Worm (Caenorhabditis elegans): Measurements from ENCODE around the gene rmd-3.
A peak's percentile ranks its signal among the peaks of the same experiment; 100 is the strongest.

Gene rmd-3

DNA sequence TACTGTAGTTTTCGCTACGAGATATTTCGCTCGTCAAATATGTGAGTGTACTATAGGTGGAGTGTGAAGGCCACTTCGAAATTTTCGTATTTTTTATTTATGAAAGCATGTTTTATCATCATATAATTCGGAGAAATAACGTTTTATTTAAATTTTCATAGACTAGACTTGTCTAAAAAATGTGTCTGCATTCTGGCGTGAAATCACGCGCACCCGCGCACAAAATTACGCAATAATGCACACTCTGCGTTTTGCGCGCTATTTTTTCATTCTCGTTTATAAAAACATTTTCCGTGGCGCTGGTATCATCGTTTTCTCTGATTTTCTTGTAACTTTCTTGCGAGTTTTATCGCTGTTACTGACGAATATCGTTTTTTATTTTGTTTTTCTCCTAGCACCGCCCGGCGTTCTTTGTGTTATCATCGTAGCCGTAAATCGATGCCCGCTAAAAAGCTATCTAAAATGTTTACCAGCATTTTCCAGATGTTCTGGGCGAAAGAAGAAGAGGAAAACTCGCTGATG is 42.1 kb downstream of the rmd-3 start, which contains the start of gene saps-1:
saps-1 (plus strand) TSS at position 472 of the 522 bp plus-strand sequence.
- TF ChIP-seq unc-62 (GFP tag; optimal IDR thresholded peaks at IDR 0.05) (no peak), fkh-2 (tag; optimal IDR thresholded peaks at IDR 0.05) (no peak), snpc-4 (tag; optimal IDR thresholded peaks at IDR 0.05) (no peak), nhr-25 (tag; optimal IDR thresholded peaks at IDR 0.05) (no peak), zag-1 (tag; optimal IDR thresholded peaks at IDR 0.05) (no peak), mml-1 (tag; optimal IDR thresholded peaks at IDR 0.05) (no peak), eor-1 (tag; optimal IDR thresholded peaks at IDR 0.05) (no peak), pha-4 (tag; optimal IDR thresholded peaks at IDR 0.05) (peak; percentile 3), elt-2 (tag; optimal IDR thresholded peaks at IDR 0.05) (peak; percentile 6), nhr-12 (tag; optimal IDR thresholded peaks at IDR 0.05) (no peak), hmg-11 (tag; optimal IDR thresholded peaks at IDR 0.05) (peak; percentile 35), elt-1 (tag; optimal IDR thresholded peaks at IDR 0.05) (no peak), tbx-2 (tag; optimal IDR thresholded peaks at IDR 0.05) (no peak), nfya-1 (tag; optimal IDR thresholded peaks at IDR 0.05; ENCODE audit: insufficient read depth) (no peak), ceh-9 (tag; optimal IDR thresholded peaks at IDR 0.05) (no peak), nhr-43 (tag; optimal IDR thresholded peaks at IDR 0.05; ENCODE audit: poor library complexity, severe bottlenecking) (no peak)

DNA sequence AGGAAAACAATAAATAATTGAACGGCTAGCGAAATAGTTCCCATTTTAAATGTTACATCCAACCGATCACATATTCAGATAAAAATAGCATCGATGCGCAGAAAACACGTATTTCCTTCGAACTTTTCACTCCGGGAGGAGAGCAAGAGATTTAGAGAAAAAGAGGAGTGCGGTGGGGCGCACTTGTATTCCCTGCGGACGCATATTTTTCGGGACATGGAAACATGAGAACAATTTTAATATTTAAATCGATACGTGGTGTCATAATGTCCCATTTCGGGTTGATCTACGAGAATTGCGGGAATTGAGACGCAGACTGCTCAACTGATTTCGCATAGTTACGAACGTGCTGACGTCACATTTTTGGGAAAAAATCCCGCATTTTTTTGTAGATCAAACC is 46.0 kb downstream of the rmd-3 start, which contains the start of gene C47G2.4:
C47G2.4 (minus strand) TSS at position 174 of the 400 bp plus-strand sequence.
- TF ChIP-seq nhr-43 (tag; optimal IDR thresholded peaks at IDR 0.05; ENCODE audit: poor library complexity, severe bottlenecking) (peak; percentile 53), lsy-12 (tag; optimal IDR thresholded peaks at IDR 0.05) (no peak), elt-2 (tag; optimal IDR thresholded peaks at IDR 0.05) (peak; percentile 29), nhr-76 (tag; optimal IDR thresholded peaks at IDR 0.05) (no peak), lin-39 (tag; optimal IDR thresholded peaks at IDR 0.05) (peak; percentile 43), snpc-4 (tag; optimal IDR thresholded peaks at IDR 0.05) (peak; percentile 84), lin-15B (tag; optimal IDR thresholded peaks at IDR 0.05) (peak; percentile 83), hmg-11 (tag; optimal IDR thresholded peaks at IDR 0.05) (peak; percentile 39), elt-1 (tag; optimal IDR thresholded peaks at IDR 0.05) (peak; percentile 42), ceh-28 (tag; optimal IDR thresholded peaks at IDR 0.05) (peak; percentile 49), R02D3.7 (tag; optimal IDR thresholded peaks at IDR 0.05) (peak; percentile 39), ztf-4 (tag; optimal IDR thresholded peaks at IDR 0.05) (no peak), nhr-67 (tag; optimal IDR thresholded peaks at IDR 0.05) (no peak), sea-2 (GFP tag; optimal IDR thresholded peaks at IDR 0.05) (no peak), nhr-23 (tag; optimal IDR thresholded peaks at IDR 0.05) (peak; percentile 80), pha-4 (tag; optimal IDR thresholded peaks at IDR 0.05) (peak; percentile 69), nhr-25 (tag; optimal IDR thresholded peaks at IDR 0.05) (peak; percentile 72), jun-1 (tag; optimal IDR thresholded peaks at IDR 0.05) (no peak), fkh-2 (tag; optimal IDR thresholded peaks at IDR 0.05) (no peak), nfya-1 (tag; optimal IDR thresholded peaks at IDR 0.05; ENCODE audit: insufficient read depth) (peak; percentile 65), egl-27 (tag; optimal IDR thresholded peaks at IDR 0.05) (no peak), unc-62 (GFP tag; optimal IDR thresholded peaks at IDR 0.05) (no peak), egl-5 (tag; optimal IDR thresholded peaks at IDR 0.05) (no peak), nhr-12 (tag; optimal IDR thresholded peaks at IDR 0.05) (no peak), pqm-1 (tag; optimal IDR thresholded peaks at IDR 0.05) (peak; percentile 17)

DNA sequence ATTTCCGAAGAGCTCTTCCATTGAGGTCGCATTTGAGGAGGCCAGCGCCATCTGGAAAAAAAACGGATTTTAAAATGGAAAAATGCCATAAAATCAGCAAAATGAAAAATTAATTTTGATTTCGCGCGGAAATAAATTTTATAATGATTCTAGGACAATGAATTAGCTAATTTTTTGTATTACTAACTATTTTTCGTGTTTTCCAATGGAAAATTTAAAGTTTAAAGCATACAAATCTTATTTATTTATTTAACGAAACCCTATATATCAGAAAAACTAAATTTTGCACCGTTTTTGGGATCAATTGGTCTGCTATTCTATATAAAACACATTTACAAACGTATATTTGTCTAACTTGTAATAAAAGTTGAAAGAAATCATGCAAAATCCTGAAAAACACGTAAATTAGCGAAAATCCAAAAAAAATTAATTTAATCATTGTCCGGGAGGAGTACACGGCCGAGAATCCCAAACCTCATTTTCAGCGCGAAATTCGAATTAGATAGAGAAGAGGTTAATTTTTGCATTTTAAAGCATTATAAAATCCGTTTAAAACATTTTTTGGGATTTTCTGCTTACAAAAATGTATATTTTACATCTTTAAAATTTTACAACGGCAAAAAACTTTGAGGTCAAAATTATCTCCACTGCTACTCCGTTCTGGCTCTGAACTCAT is 49.2 kb downstream of the rmd-3 start, which contains the start of gene C47G2.3:
C47G2.3 (minus strand) TSS at position 51 of the 676 bp plus-strand sequence.
- TF ChIP-seq unc-62 (GFP tag; optimal IDR thresholded peaks at IDR 0.05), result no peak
- no peak for TF ChIP-seq ztf-4 (tag; optimal IDR thresholded peaks at IDR 0.05)
- peak; percentile 80 for TF ChIP-seq nhr-43 (tag; optimal IDR thresholded peaks at IDR 0.05; ENCODE audit: poor library complexity, severe bottlenecking)
- no peak for TF ChIP-seq lin-39 (tag; optimal IDR thresholded peaks at IDR 0.05)
- TF ChIP-seq tbx-2 (tag; optimal IDR thresholded peaks at IDR 0.05), result no peak
- no peak for TF ChIP-seq nhr-28 (tag; optimal IDR thresholded peaks at IDR 0.05)
- TF ChIP-seq R02D3.7 (tag; optimal IDR thresholded peaks at IDR 0.05), result no peak
- TF ChIP-seq ama-1 (optimal IDR thresholded peaks at IDR 0.05), result no peak
- TF ChIP-seq sea-2 (GFP tag; optimal IDR thresholded peaks at IDR 0.05), result no peak
- TF ChIP-seq lsy-12 (tag; optimal IDR thresholded peaks at IDR 0.05), result peak; percentile 67
- TF ChIP-seq nhr-77 (tag; optimal IDR thresholded peaks at IDR 0.05), result no peak
- no peak for TF ChIP-seq snpc-4 (tag; optimal IDR thresholded peaks at IDR 0.05)
- peak; percentile 29 for TF ChIP-seq elt-2 (tag; optimal IDR thresholded peaks at IDR 0.05)
- no peak for TF ChIP-seq nhr-11 (tag; optimal IDR thresholded peaks at IDR 0.05)
- TF ChIP-seq aly-2 (tag; optimal IDR thresholded peaks at IDR 0.05), result no peak
- no peak for TF ChIP-seq elt-3 (tag; optimal IDR thresholded peaks at IDR 0.05)
- no peak for TF ChIP-seq ztf-11 (tag; optimal IDR thresholded peaks at IDR 0.05)
- TF ChIP-seq fkh-10 (GFP tag; optimal IDR thresholded peaks at IDR 0.05), result no peak
- TF ChIP-seq lin-15B (tag; optimal IDR thresholded peaks at IDR 0.05), result peak; percentile 36
- no peak for TF ChIP-seq zag-1 (tag; optimal IDR thresholded peaks at IDR 0.05)
- TF ChIP-seq daf-12 (tag; optimal IDR thresholded peaks at IDR 0.05), result no peak
- TF ChIP-seq nhr-23 (tag; optimal IDR thresholded peaks at IDR 0.05), result peak; percentile 70
- TF ChIP-seq mdl-1 (tag; optimal IDR thresholded peaks at IDR 0.05), result no peak
- no peak for TF ChIP-seq unc-39 (tag; optimal IDR thresholded peaks at IDR 0.05)
- no peak for TF ChIP-seq ceh-82 (tag; optimal IDR thresholded peaks at IDR 0.05)
- TF ChIP-seq egl-27 (tag; optimal IDR thresholded peaks at IDR 0.05), result no peak
- TF ChIP-seq egl-5 (tag; optimal IDR thresholded peaks at IDR 0.05), result no peak
- TF ChIP-seq fos-1 (tag; optimal IDR thresholded peaks at IDR 0.05), result no peak
- TF ChIP-seq pha-4 (tag; optimal IDR thresholded peaks at IDR 0.05), result peak; percentile 29
- TF ChIP-seq nhr-237 (tag; optimal IDR thresholded peaks at IDR 0.05), result no peak
- peak; percentile 52 for TF ChIP-seq skn-1 (tag; optimal IDR thresholded peaks at IDR 0.05)
- no peak for TF ChIP-seq jun-1 (tag; optimal IDR thresholded peaks at IDR 0.05)
- TF ChIP-seq elt-1 (tag; optimal IDR thresholded peaks at IDR 0.05), result no peak

All from whole organism, L3 larva.